Fruit fly (Drosophila melanogaster): ENCODE data around the gene IKKbeta.
A peak's percentile ranks its signal among the peaks of the same experiment; 100 is the strongest.

dm6 chr3R:16004015-16004414 is 45.2 kb downstream of the IKKbeta start:
- TF ChIP-seq CTCF (optimal IDR thresholded peaks at IDR 0.05) (peak; percentile 15 to 53), CG8478 (optimal IDR thresholded peaks at IDR 0.05) (no peak)
